Worm (Caenorhabditis elegans) whole organism, L1 larva: ENCODE measurements around the gene pho-10.

Experiments used
- C04F5.9 ChIP-seq: sonication (generic microtip); optimal IDR thresholded peaks from 2 replicates; lab custom pipeline; 2016; ENCODE audit warnings: missing genetic modification characterization, missing compliant biosample characterization
- C34B4.2 ChIP-seq: sonication (generic microtip); optimal IDR thresholded peaks from 2 replicates; lab custom pipeline; 2017; ENCODE audit warnings: mild to moderate bottlenecking, missing genetic modification characterization, missing compliant biosample characterization
- Y116A8C.19 ChIP-seq: sonication (generic microtip); optimal IDR thresholded peaks from 2 replicates; lab custom pipeline; 2016; ENCODE audit warnings: missing compliant biosample characterization, missing genetic modification characterization, borderline replicate concordance
- aha-1 ChIP-seq: fragments of 150-350 bp; optimal IDR thresholded peaks from 2 replicates; lab custom pipeline; 2014; ENCODE audit warnings: missing biosample characterization, missing genetic modification characterization
- ama-1 ChIP-seq: fragments of 150-350 bp; optimal IDR thresholded peaks from 2 replicates; lab custom pipeline; 2014
- blmp-1 ChIP-seq: fragments of 150-350 bp; optimal IDR thresholded peaks from 2 replicates; lab custom pipeline; 2014; ENCODE audit warnings: missing biosample characterization, missing genetic modification characterization
- ceh-8 ChIP-seq: fragments of 200-800 bp; sonication (Bioruptor generic); optimal IDR thresholded peaks from 2 replicates; lab custom pipeline; 2018; ENCODE audit warnings: mild to moderate bottlenecking, missing genetic modification characterization, moderate library complexity, missing compliant biosample characterization
- ces-1 ChIP-seq: fragments of 150-350 bp; optimal IDR thresholded peaks from 2 replicates; lab custom pipeline; 2014; ENCODE audit warnings: missing biosample characterization, missing genetic modification reagents, missing genetic modification characterization
- dpl-1 ChIP-seq, 3 experiments: fragments of 150-350 bp in 2 of 3; sonication (generic microtip) in 1 of 3; optimal IDR thresholded peaks; 2 replicates each; lab custom pipeline; 2014 to 2017; ENCODE audit warnings: missing biosample characterization in 3 of 3, missing genetic modification characterization in 3 of 3, missing genetic modification reagents in 3 of 3
- dsc-1 ChIP-seq: sonication (generic microtip); optimal IDR thresholded peaks from 2 replicates; lab custom pipeline; 2016; ENCODE audit warnings: mild to moderate bottlenecking, missing genetic modification characterization, missing compliant biosample characterization
- efl-1 ChIP-seq, 4 experiments: fragments of 150-350 bp; optimal IDR thresholded peaks in 3 of 4; peaks in 1 of 4; 1 replicate in 1 of 4; 2 replicates in 3 of 4; lab custom pipeline; 2014; ENCODE audit warnings: missing biosample characterization in 2 of 4, missing genetic modification characterization in 2 of 4, missing genetic modification reagents in 2 of 4
- efl-3 ChIP-seq: fragments of 200-800 bp; sonication (Bioruptor generic); optimal IDR thresholded peaks from 2 replicates; lab custom pipeline; 2018; ENCODE audit warnings: mild to moderate bottlenecking, missing genetic modification characterization, missing compliant biosample characterization
- elt-2 ChIP-seq: sonication (generic microtip); optimal IDR thresholded peaks from 2 replicates; lab custom pipeline; 2016; ENCODE audit warnings: missing genetic modification characterization, mild to moderate bottlenecking, inconsistent platforms, missing compliant biosample characterization, missing genetic modification reagents
- elt-3 ChIP-seq, 6 experiments: fragments of 150-350 bp in 1 of 6; sonication (generic microtip); optimal IDR thresholded peaks; 2 replicates each; lab custom pipeline; 2017 to 2018; ENCODE audit warnings: missing biosample characterization in 6 of 6, missing genetic modification characterization in 6 of 6, inconsistent platforms in 1 of 6
- fkh-10 ChIP-seq: sonication (generic microtip); optimal IDR thresholded peaks from 2 replicates; lab custom pipeline; 2017; ENCODE audit warnings: missing biosample characterization, missing genetic modification reagents, missing genetic modification characterization
- fkh-8 ChIP-seq: sonication (generic microtip); optimal IDR thresholded peaks from 2 replicates; lab custom pipeline; 2016; ENCODE audit warnings: mild to moderate bottlenecking, missing genetic modification characterization, missing compliant biosample characterization
- grh-1 ChIP-seq: fragments of 200-800 bp; sonication (Bioruptor generic); IDR thresholded peaks from 2 replicates; pipeline ENCODE4 v1.3.6; 2022; ENCODE audit warnings: missing genetic modification reagents, missing genetic modification characterization, missing compliant biosample characterization
- hlh-17 ChIP-seq: fragments of 200-800 bp; sonication (Bioruptor generic); optimal IDR thresholded peaks from 2 replicates; lab custom pipeline; 2018; ENCODE audit warnings: missing genetic modification characterization, mild to moderate bottlenecking, missing compliant biosample characterization, moderate library complexity, borderline replicate concordance
- irx-1 ChIP-seq: sonication (generic microtip); optimal IDR thresholded peaks from 2 replicates; lab custom pipeline; 2016; ENCODE audit warnings: missing genetic modification characterization, missing compliant biosample characterization
- isw-1 ChIP-seq: fragments of 200-800 bp; sonication (Bioruptor generic); IDR thresholded peaks from 2 replicates; pipeline ENCODE4 v1.3.6; 2022; ENCODE audit warnings: missing genetic modification characterization, missing compliant biosample characterization
- lin-13 ChIP-seq: fragments of 150-350 bp; optimal IDR thresholded peaks from 2 replicates; lab custom pipeline; 2014; ENCODE audit warnings: missing biosample characterization, missing genetic modification reagents, missing genetic modification characterization
- lsy-2 ChIP-seq, 2 experiments: fragments of 150-350 bp; optimal IDR thresholded peaks; 2 replicates each; lab custom pipeline; 2014; ENCODE audit warnings: missing biosample characterization in 2 of 2, missing genetic modification characterization in 2 of 2
- mab-9 ChIP-seq: fragments of 200-800 bp; sonication (Bioruptor generic); IDR thresholded peaks from 2 replicates; pipeline ENCODE4 v1.3.6; 2022; ENCODE audit warnings: missing genetic modification reagents, missing genetic modification characterization, missing compliant biosample characterization
- mef-2 ChIP-seq: fragments of 150-350 bp; optimal IDR thresholded peaks from 2 replicates; lab custom pipeline; 2014; ENCODE audit warnings: missing biosample characterization, missing genetic modification characterization
- nhr-19 ChIP-seq: fragments of 200-800 bp; sonication (Bioruptor generic); conservative IDR thresholded peaks from 2 replicates; pipeline ENCODE4 v1.3.6; 2022; ENCODE audit warnings: missing genetic modification characterization, missing compliant biosample characterization
- nhr-47 ChIP-seq: sonication (generic microtip); optimal IDR thresholded peaks from 2 replicates; lab custom pipeline; 2016; ENCODE audit warnings: mild to moderate bottlenecking, missing genetic modification characterization, moderate library complexity, missing compliant biosample characterization
- nhr-71 ChIP-seq: sonication (generic microtip); optimal IDR thresholded peaks from 2 replicates; lab custom pipeline; 2016; ENCODE audit warnings: mild to moderate bottlenecking, missing genetic modification characterization, moderate library complexity, missing compliant biosample characterization
- nhr-76 ChIP-seq: sonication (generic microtip); optimal IDR thresholded peaks from 2 replicates; lab custom pipeline; 2017; ENCODE audit warnings: missing biosample characterization, missing genetic modification characterization
- nhr-85 ChIP-seq: sonication (generic microtip); peaks from one replicate; lab custom pipeline; 2016; ENCODE audit warnings: missing genetic modification characterization, inconsistent platforms, missing compliant biosample characterization
- nhr-90 ChIP-seq: sonication (generic microtip); optimal IDR thresholded peaks from 2 replicates; lab custom pipeline; 2016; ENCODE audit warnings: mild to moderate bottlenecking, missing genetic modification characterization, missing compliant biosample characterization; ENCODE audit not compliant: poor library complexity
- pax-3 ChIP-seq: fragments of 200-800 bp; sonication (Bioruptor generic); optimal IDR thresholded peaks from 2 replicates; lab custom pipeline; 2018; ENCODE audit warnings: mild to moderate bottlenecking, missing genetic modification characterization, moderate library complexity, missing compliant biosample characterization
- rnt-1 ChIP-seq: sonication (generic microtip); optimal IDR thresholded peaks from 2 replicates; lab custom pipeline; 2016; ENCODE audit warnings: mild to moderate bottlenecking, missing genetic modification characterization, moderate library complexity, missing compliant biosample characterization
- skn-1 ChIP-seq: fragments of 150-350 bp; optimal IDR thresholded peaks from 2 replicates; lab custom pipeline; 2014; ENCODE audit warnings: missing biosample characterization, missing genetic modification characterization
- snpc-4 ChIP-seq: fragments of 150-350 bp; optimal IDR thresholded peaks from 2 replicates; lab custom pipeline; 2014; ENCODE audit warnings: missing biosample characterization, missing genetic modification characterization
- snu-23 ChIP-seq: sonication (generic microtip); optimal IDR thresholded peaks from 2 replicates; lab custom pipeline; 2016; ENCODE audit warnings: missing genetic modification characterization, missing compliant biosample characterization
- sox-4 ChIP-seq: sonication (generic microtip); optimal IDR thresholded peaks from 2 replicates; lab custom pipeline; 2016; ENCODE audit warnings: missing genetic modification characterization, missing compliant biosample characterization
- swsn-7 ChIP-seq: sonication (generic microtip); optimal IDR thresholded peaks from 2 replicates; lab custom pipeline; 2016; ENCODE audit warnings: missing genetic modification characterization, missing compliant biosample characterization
- tbx-2 ChIP-seq: sonication (generic microtip); optimal IDR thresholded peaks from 2 replicates; lab custom pipeline; 2016; ENCODE audit warnings: missing genetic modification characterization, missing compliant biosample characterization
- unc-62 ChIP-seq: fragments of 150-350 bp; optimal IDR thresholded peaks from 2 replicates; lab custom pipeline; 2014; ENCODE audit warnings: missing biosample characterization, missing genetic modification reagents, missing genetic modification characterization
- unc-98 ChIP-seq: fragments of 200-800 bp; sonication (Bioruptor generic); IDR thresholded peaks from 2 replicates; pipeline ENCODE4 v1.3.6; 2022; ENCODE audit warnings: missing genetic modification characterization, missing compliant biosample characterization
- xbp-1 ChIP-seq: sonication (generic microtip); optimal IDR thresholded peaks from 2 replicates; lab custom pipeline; 2016; ENCODE audit warnings: missing genetic modification characterization, missing compliant biosample characterization
- zag-1 ChIP-seq: fragments of 150-350 bp; optimal IDR thresholded peaks from 2 replicates; lab custom pipeline; 2014; ENCODE audit warnings: missing biosample characterization, missing genetic modification characterization
- zip-4 ChIP-seq: fragments of 200-800 bp; sonication (Bioruptor generic); optimal IDR thresholded peaks from 2 replicates; lab custom pipeline; 2018; ENCODE audit warnings: mild to moderate bottlenecking, missing genetic modification characterization, moderate library complexity, missing compliant biosample characterization
- ztf-4 ChIP-seq: fragments of 150-350 bp; optimal IDR thresholded peaks from 2 replicates; lab custom pipeline; 2014; ENCODE audit warnings: missing biosample characterization, missing genetic modification characterization

Gene pho-10

ce11 chrII:9892409-9892808 lies 28.0 kb downstream of the pho-10 start, which contains the start of gene C08H9.16 (continued):
- no peak for TF ChIP-seq pax-3
- TF ChIP-seq mab-9 (GFP tag; lab: Robert Waterston, UW) = no peak
- TF ChIP-seq blmp-1 (tag; lab: Kevin White, UChicago) = peak; percentile 45
- TF ChIP-seq nhr-90 = no peak
- TF ChIP-seq ceh-8 (GFP tag; lab: Kevin White, UChicago) = no peak
- TF ChIP-seq nhr-76 (tag; lab: Kevin White, UChicago) = no peak
- TF ChIP-seq dsc-1 (tag; lab: Kevin White, UChicago) = no peak
- TF ChIP-seq tbx-2 (tag; lab: Kevin White, UChicago) = peak; percentile 31
- TF ChIP-seq elt-2 = no peak
- TF ChIP-seq nhr-47 (tag; lab: Kevin White, UChicago) = no peak
- peak; percentile 86 for TF ChIP-seq grh-1
- no peak for TF ChIP-seq unc-98
- TF ChIP-seq dpl-1 (GFP tag; optimal IDR thresholded peaks at IDR 0.05; lab: Kevin White, UChicago) = peak; percentile 50 to 71 (median 59)
- TF ChIP-seq C34B4.2 = no peak
- TF ChIP-seq hlh-17 (GFP tag; lab: Kevin White, UChicago) = no peak
- peak in 1 of 6 experiments; percentile 68 for TF ChIP-seq elt-3 (tag; optimal IDR thresholded peaks at IDR 0.05; lab: Kevin White, UChicago)
- no peak for TF ChIP-seq snu-23 (GFP tag; lab: Kevin White, UChicago)
- peak; percentile 18 for TF ChIP-seq xbp-1 (tag; lab: Kevin White, UChicago)
- no peak for TF ChIP-seq unc-62 (GFP tag; lab: Kevin White, UChicago)
- no peak for TF ChIP-seq ama-1 (lab: Kevin White, UChicago)
- TF ChIP-seq lin-13 = no peak
- TF ChIP-seq efl-1 (optimal IDR thresholded peaks at IDR 0.05; lab: Kevin White, UChicago) = peak; percentile 63 to 68
- peak; percentile 53 to 94 for TF ChIP-seq efl-1 (GFP tag; optimal IDR thresholded peaks at IDR 0.05 in 1 of 2; lab: Kevin White, UChicago)
- no peak for TF ChIP-seq C04F5.9 (tag; lab: Kevin White, UChicago)
- TF ChIP-seq swsn-7 (tag; lab: Kevin White, UChicago) = peak; percentile 7
- TF ChIP-seq nhr-71 = peak; percentile 59
- TF ChIP-seq zip-4 (GFP tag; lab: Kevin White, UChicago) = no peak
- peak; percentile 17 for TF ChIP-seq rnt-1
- TF ChIP-seq mef-2 (tag; lab: Kevin White, UChicago) = no peak
- TF ChIP-seq snpc-4 (tag; lab: Kevin White, UChicago) = no peak
- no peak for TF ChIP-seq fkh-8 (tag; lab: Kevin White, UChicago)
- peak; percentile 28 for TF ChIP-seq ztf-4 (tag; lab: Kevin White, UChicago)
- TF ChIP-seq lsy-2 (tag; optimal IDR thresholded peaks at IDR 0.05; lab: Kevin White, UChicago) = peak; percentile 96 to 98
- TF ChIP-seq sox-4 (tag; lab: Kevin White, UChicago) = no peak
- TF ChIP-seq fkh-10 (GFP tag; lab: Kevin White, UChicago) = no peak
- TF ChIP-seq nhr-19 = peak; percentile 24; the same call in 1 of the 2 replicates
- TF ChIP-seq isw-1 (GFP tag; lab: Robert Waterston, UW) = peak; percentile 9; the same call in 1 of the 2 replicates
- no peak for TF ChIP-seq ces-1 (GFP tag; lab: Kevin White, UChicago)
- TF ChIP-seq efl-3 (GFP tag; lab: Kevin White, UChicago) = no peak
- TF ChIP-seq zag-1 (tag; lab: Kevin White, UChicago) = no peak
- TF ChIP-seq skn-1 (tag; lab: Kevin White, UChicago) = peak; percentile 58
- TF ChIP-seq aha-1 (tag; lab: Kevin White, UChicago) = no peak
- peak; percentile 1 for TF ChIP-seq irx-1
- TF ChIP-seq Y116A8C.19 (tag; lab: Kevin White, UChicago) = no peak
- TF ChIP-seq nhr-85 (tag; lab: Kevin White, UChicago) = peak; percentile 76
